Worm (Caenorhabditis elegans) whole organism, L3 larva: ENCODE data around the gene srr-6.

Source experiments
- fkh-10 ChIP-seq: sonication (generic microtip); optimal IDR thresholded peaks from 2 replicates; lab custom pipeline; 2017; ENCODE audit warnings: missing biosample characterization, missing genetic modification reagents, missing genetic modification characterization
- lin-15B ChIP-seq: fragments of 150-350 bp; optimal IDR thresholded peaks from 2 replicates; lab custom pipeline; 2014; ENCODE audit warnings: missing biosample characterization, missing genetic modification characterization
- sea-2 ChIP-seq: fragments of 150-350 bp; sonication (generic microtip); optimal IDR thresholded peaks from 4 replicates; lab custom pipeline; 2014; ENCODE audit warnings: missing biosample characterization, missing genetic modification reagents, missing genetic modification characterization
- unc-39 ChIP-seq: sonication (generic microtip); optimal IDR thresholded peaks from 4 replicates; lab custom pipeline; 2017; ENCODE audit warnings: missing biosample characterization, missing genetic modification characterization

DNA sequence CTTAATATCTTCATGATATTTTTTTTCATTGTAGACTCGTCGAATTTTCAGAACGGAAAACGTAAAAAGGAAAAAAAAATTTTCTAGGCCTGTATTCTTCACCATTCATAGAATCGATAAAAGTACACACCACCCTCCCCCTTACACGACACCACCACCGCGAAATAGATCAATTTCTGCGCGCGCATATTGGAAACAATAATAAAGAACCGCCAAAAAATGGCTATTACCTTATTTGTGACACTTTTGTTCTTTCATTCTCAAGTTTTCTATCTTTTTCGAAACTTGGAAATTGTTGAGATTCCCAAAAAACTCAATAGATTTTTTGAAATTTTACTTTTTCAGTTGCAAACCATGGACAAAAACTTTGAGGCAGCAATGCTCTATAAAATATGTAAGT, 37.5 kb upstream of the srr-6 start, which contains the start of gene F26G5.1:
- TF ChIP-seq sea-2 = no peak
- no peak for TF ChIP-seq fkh-10 (GFP tag; lab: Kevin White, UChicago)
- TF ChIP-seq unc-39 (tag; lab: Kevin White, UChicago) = no peak
- TF ChIP-seq lin-15B = no peak
